Worm (Caenorhabditis elegans): ENCODE results near the gene W02D7.5.

DNA sequence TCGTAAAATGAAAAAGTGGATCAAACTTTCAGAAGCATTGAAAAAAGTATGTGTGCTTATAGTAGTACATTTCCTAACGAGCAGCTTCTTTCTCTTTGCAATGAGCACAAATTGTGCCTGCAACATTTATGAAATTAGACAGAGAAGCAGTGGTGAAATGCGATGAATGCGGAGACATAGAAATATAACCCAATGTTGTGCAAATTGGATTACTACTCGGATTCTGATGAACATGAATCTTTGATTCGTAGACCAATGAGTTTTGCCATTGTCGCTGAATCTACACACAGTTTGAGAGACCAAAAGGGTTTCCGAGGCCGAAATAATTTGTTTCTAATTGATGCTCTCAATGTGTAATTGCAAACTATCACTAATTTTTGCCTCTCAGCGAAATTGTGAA, 45.1 kb downstream of the W02D7.5 start:
- TF ChIP-seq W03F9.2 (tag; optimal IDR thresholded peaks at IDR 0.05): no peak
- no peak for TF ChIP-seq him-1 (tag; optimal IDR thresholded peaks at IDR 0.05)
- no peak for TF ChIP-seq dao-5 (tag; optimal IDR thresholded peaks at IDR 0.05)

Data from whole organism, L4/young adult.